Worm (Caenorhabditis elegans) whole organism, L2 larva: ENCODE data around the gene C05D12.4.

Experiments
- C34F6.9 ChIP-seq: fragments of 150-350 bp; optimal IDR thresholded peaks from 2 replicates; lab custom pipeline; 2014; ENCODE audit warnings: missing biosample characterization, missing genetic modification characterization
- F13H6.1 ChIP-seq: sonication (generic microtip); optimal IDR thresholded peaks from 2 replicates; lab custom pipeline; 2016; ENCODE audit warnings: missing genetic modification characterization, missing compliant biosample characterization
- Y55F3AM.14 ChIP-seq: fragments of 200-800 bp; sonication (Bioruptor generic); optimal IDR thresholded peaks from 2 replicates; lab custom pipeline; 2018; ENCODE audit warnings: mild to moderate bottlenecking, missing genetic modification characterization, missing compliant biosample characterization
- alr-1 ChIP-seq: fragments of 150-350 bp; optimal IDR thresholded peaks from 2 replicates; lab custom pipeline; 2014; ENCODE audit warnings: missing biosample characterization, missing genetic modification characterization
- aly-2 ChIP-seq: fragments of 150-350 bp; optimal IDR thresholded peaks from 2 replicates; lab custom pipeline; 2014; ENCODE audit warnings: missing biosample characterization, missing genetic modification characterization
- ama-1 ChIP-seq: fragments of 150-350 bp; optimal IDR thresholded peaks from 2 replicates; lab custom pipeline; 2018; ENCODE audit warnings: inconsistent platforms
- ceh-16 ChIP-seq: fragments of 150-350 bp; optimal IDR thresholded peaks from 2 replicates; lab custom pipeline; 2014; ENCODE audit warnings: missing biosample characterization, missing genetic modification characterization
- ceh-82 ChIP-seq: fragments of 150-350 bp; optimal IDR thresholded peaks from 2 replicates; lab custom pipeline; 2014; ENCODE audit warnings: missing biosample characterization, missing genetic modification characterization
- crh-2 ChIP-seq: sonication (generic microtip); optimal IDR thresholded peaks from 2 replicates; lab custom pipeline; 2017; ENCODE audit warnings: missing biosample characterization, missing genetic modification characterization
- dmd-4 ChIP-seq: sonication (generic microtip); optimal IDR thresholded peaks from 2 replicates; lab custom pipeline; 2017; ENCODE audit warnings: missing biosample characterization, missing genetic modification characterization
- elt-1 ChIP-seq: fragments of 150-350 bp; optimal IDR thresholded peaks from 2 replicates; lab custom pipeline; 2014; ENCODE audit warnings: missing biosample characterization, missing genetic modification characterization
- elt-3 ChIP-seq: sonication (generic microtip); optimal IDR thresholded peaks from 2 replicates; lab custom pipeline; 2017; ENCODE audit warnings: missing biosample characterization, missing genetic modification characterization
- fos-1 ChIP-seq: fragments of 150-350 bp; optimal IDR thresholded peaks from 2 replicates; lab custom pipeline; 2014; ENCODE audit warnings: missing biosample characterization, missing genetic modification characterization
- gmeb-1 ChIP-seq: fragments of 150-350 bp; optimal IDR thresholded peaks from 2 replicates; lab custom pipeline; 2014; ENCODE audit warnings: missing biosample characterization, missing genetic modification characterization
- lin-11 ChIP-seq: fragments of 150-350 bp; sonication (generic microtip); optimal IDR thresholded peaks from 2 replicates; lab custom pipeline; 2014; ENCODE audit warnings: missing biosample characterization, missing genetic modification characterization, inconsistent platforms, mixed read lengths
- lin-13 ChIP-seq: fragments of 150-350 bp; optimal IDR thresholded peaks from 2 replicates; lab custom pipeline; 2014; ENCODE audit warnings: missing biosample characterization, missing genetic modification reagents, missing genetic modification characterization
- lin-39 ChIP-seq: fragments of 150-350 bp; optimal IDR thresholded peaks from 2 replicates; lab custom pipeline; 2014; ENCODE audit warnings: missing biosample characterization, missing genetic modification reagents, missing genetic modification characterization
- lsy-2 ChIP-seq, 2 experiments: fragments of 150-350 bp in 1 of 2; sonication (generic microtip) in 1 of 2; optimal IDR thresholded peaks; 2 replicates each; lab custom pipeline; 2014 to 2017; ENCODE audit warnings: missing biosample characterization in 2 of 2, missing genetic modification characterization in 2 of 2
- mab-5 ChIP-seq: fragments of 150-350 bp; optimal IDR thresholded peaks from 2 replicates; lab custom pipeline; 2014; ENCODE audit warnings: missing biosample characterization, missing genetic modification characterization
- mbf-1 ChIP-seq: sonication (generic microtip); optimal IDR thresholded peaks from 2 replicates; lab custom pipeline; 2017; ENCODE audit warnings: missing biosample characterization, missing genetic modification characterization
- mdl-1 ChIP-seq, 2 experiments: fragments of 150-350 bp in 1 of 2; sonication (generic microtip) in 1 of 2; optimal IDR thresholded peaks; 2 replicates each; lab custom pipeline; 2017; ENCODE audit warnings: missing biosample characterization in 2 of 2, missing genetic modification characterization in 2 of 2
- nhr-10 ChIP-seq: sonication (generic microtip); optimal IDR thresholded peaks from 2 replicates; lab custom pipeline; 2017; ENCODE audit warnings: missing biosample characterization, missing genetic modification characterization
- nhr-11 ChIP-seq: fragments of 150-350 bp; optimal IDR thresholded peaks from 2 replicates; lab custom pipeline; 2014; ENCODE audit warnings: missing biosample characterization, missing genetic modification characterization
- nhr-12 ChIP-seq: fragments of 150-350 bp; optimal IDR thresholded peaks from 2 replicates; lab custom pipeline; 2014; ENCODE audit warnings: missing biosample characterization, missing genetic modification characterization
- nhr-129 ChIP-seq: fragments of 150-350 bp; optimal IDR thresholded peaks from 2 replicates; lab custom pipeline; 2014; ENCODE audit warnings: missing biosample characterization, missing genetic modification characterization
- nhr-237 ChIP-seq: fragments of 150-350 bp; optimal IDR thresholded peaks from 2 replicates; lab custom pipeline; 2014; ENCODE audit warnings: missing biosample characterization, missing genetic modification characterization
- nhr-25 ChIP-seq: fragments of 150-350 bp; sonication (generic microtip); optimal IDR thresholded peaks from 3 replicates; lab custom pipeline; 2014; ENCODE audit warnings: missing biosample characterization, missing genetic modification characterization
- nhr-6 ChIP-seq: fragments of 150-350 bp; optimal IDR thresholded peaks from 2 replicates; lab custom pipeline; 2014; ENCODE audit warnings: missing biosample characterization, missing genetic modification characterization
- nhr-77 ChIP-seq: fragments of 150-350 bp; optimal IDR thresholded peaks from 2 replicates; lab custom pipeline; 2014; ENCODE audit warnings: missing biosample characterization, missing genetic modification characterization
- skn-1 ChIP-seq: sonication (generic microtip); optimal IDR thresholded peaks from 2 replicates; lab custom pipeline; 2017; ENCODE audit warnings: missing biosample characterization, missing genetic modification characterization
- sma-3 ChIP-seq: sonication (generic microtip); optimal IDR thresholded peaks from 2 replicates; lab custom pipeline; 2016; ENCODE audit warnings: missing genetic modification reagents, missing genetic modification characterization, missing compliant biosample characterization
- sma-9 ChIP-seq, 2 experiments: fragments of 150-350 bp in 1 of 2; sonication (generic microtip) in 1 of 2; optimal IDR thresholded peaks; 2 replicates each; lab custom pipeline; 2014 to 2016; ENCODE audit warnings: missing genetic modification characterization in 2 of 2, mild to moderate bottlenecking in 1 of 2, missing biosample characterization in 1 of 2, missing compliant biosample characterization in 1 of 2, missing genetic modification reagents in 1 of 2, moderate library complexity in 1 of 2
- unc-39 ChIP-seq: fragments of 150-350 bp; optimal IDR thresholded peaks from 2 replicates; lab custom pipeline; 2014; ENCODE audit warnings: missing biosample characterization, missing genetic modification characterization
- unc-55 ChIP-seq: fragments of 150-350 bp; sonication (generic microtip); optimal IDR thresholded peaks from 3 replicates; lab custom pipeline; 2014; ENCODE audit warnings: missing biosample characterization, missing genetic modification reagents, missing genetic modification characterization
- unc-62 ChIP-seq: fragments of 150-350 bp; optimal IDR thresholded peaks from 2 replicates; lab custom pipeline; 2014; ENCODE audit warnings: missing biosample characterization, missing genetic modification reagents, missing genetic modification characterization
- zag-1 ChIP-seq: fragments of 150-350 bp; optimal IDR thresholded peaks from 2 replicates; lab custom pipeline; 2014; ENCODE audit warnings: missing biosample characterization, missing genetic modification characterization
- ztf-1 ChIP-seq: fragments of 200-800 bp; sonication (Bioruptor generic); conservative IDR thresholded peaks from 2 replicates; pipeline ENCODE4 v1.3.6; 2022; ENCODE audit warnings: missing genetic modification characterization, missing compliant biosample characterization
- ztf-11 ChIP-seq: sonication (generic microtip); optimal IDR thresholded peaks from 2 replicates; lab custom pipeline; 2017; ENCODE audit warnings: missing biosample characterization, missing genetic modification characterization
- ztf-4 ChIP-seq: fragments of 150-350 bp; optimal IDR thresholded peaks from 2 replicates; lab custom pipeline; 2014; ENCODE audit warnings: missing biosample characterization, missing genetic modification characterization

C05D12.4 gene

DNA sequence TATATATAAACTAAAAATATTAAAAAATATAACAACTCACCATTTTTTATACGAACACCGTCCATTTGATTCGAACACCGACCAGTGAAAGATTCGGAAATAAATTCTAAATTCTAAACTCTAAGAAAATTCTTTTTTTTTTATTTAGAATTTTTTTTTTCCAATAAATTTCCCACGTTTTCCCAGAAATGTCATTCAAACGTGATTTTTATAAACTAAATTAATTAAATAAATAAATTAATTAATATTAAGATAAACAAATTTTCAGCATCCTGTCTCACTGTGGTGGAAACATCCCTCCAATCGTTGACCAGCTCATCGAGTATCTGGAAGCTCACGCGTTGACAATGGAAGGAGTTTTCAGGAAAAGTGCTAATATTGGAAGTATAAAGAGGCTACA, 35.9 kb downstream of the C05D12.4 start, which contains the start of gene klp-17:
Gene klp-17, minus strand, starts transcription at position 101 of the 400 bp plus-strand sequence.
- TF ChIP-seq unc-39 (no peak), nhr-25 (tag; lab: Kevin White, UChicago) (no peak), F13H6.1 (tag; lab: Kevin White, UChicago) (no peak), zag-1 (tag; lab: Kevin White, UChicago) (no peak), nhr-11 (no peak), mdl-1 (tag; optimal IDR thresholded peaks at IDR 0.05; lab: Kevin White, UChicago) (no peak), unc-62 (GFP tag; lab: Kevin White, UChicago) (no peak), lin-13 (GFP tag; lab: Kevin White, UChicago) (no peak), ztf-4 (tag; lab: Kevin White, UChicago) (no peak), Y55F3AM.14 (GFP tag; lab: Kevin White, UChicago) (no peak), lin-39 (tag; lab: Kevin White, UChicago) (no peak), mab-5 (tag; lab: Kevin White, UChicago) (no peak), ceh-16 (tag; lab: Kevin White, UChicago) (no peak)

DNA sequence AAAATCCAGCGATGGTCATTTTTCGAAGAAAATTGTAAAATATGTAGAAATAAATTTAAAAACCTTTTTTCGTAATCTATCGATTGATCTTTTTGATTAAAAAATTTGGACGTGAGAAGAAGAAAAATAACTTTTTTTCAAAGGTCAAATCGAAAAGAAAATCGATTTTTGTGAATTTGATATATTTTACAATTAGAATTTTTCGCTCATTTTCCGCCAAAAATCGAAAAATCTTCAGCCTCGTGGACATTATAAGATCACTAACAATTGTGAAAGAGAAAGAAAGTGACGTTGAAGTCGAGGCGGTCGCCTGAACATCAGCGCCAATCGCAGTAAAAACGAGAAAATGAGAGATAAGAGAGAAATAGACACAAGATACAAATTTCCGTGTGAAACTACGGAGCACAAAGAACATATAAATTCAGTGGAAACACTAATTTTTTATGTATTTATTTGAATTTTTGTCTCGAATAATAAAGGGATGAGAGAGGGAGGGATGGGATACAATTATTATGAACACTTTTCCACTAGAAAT, 38.0 kb downstream of the C05D12.4 start, which contains the start of gene cisd-1:
Gene cisd-1, minus strand, starts transcription at position 51 of the 535 bp plus-strand sequence.
- TF ChIP-seq ceh-16 (tag; lab: Kevin White, UChicago) (no peak), ztf-4 (tag; lab: Kevin White, UChicago) (no peak), lin-39 (tag; lab: Kevin White, UChicago) (no peak), lin-11 (tag; lab: Kevin White, UChicago) (no peak), aly-2 (tag; lab: Kevin White, UChicago) (no peak), lin-13 (GFP tag; lab: Kevin White, UChicago) (no peak), Y55F3AM.14 (GFP tag; lab: Kevin White, UChicago) (no peak), unc-39 (no peak), ceh-82 (tag; lab: Kevin White, UChicago) (no peak), crh-2 (peak; percentile 40), fos-1 (tag; lab: Kevin White, UChicago) (peak; percentile 58), C34F6.9 (peak; percentile 21), dmd-4 (tag; lab: Kevin White, UChicago) (no peak), mbf-1 (tag; lab: Kevin White, UChicago) (no peak), nhr-237 (tag; lab: Kevin White, UChicago) (no peak), nhr-6 (no peak), skn-1 (tag; lab: Kevin White, UChicago) (no peak), nhr-10 (no peak), unc-55 (GFP tag; lab: Kevin White, UChicago) (no peak), nhr-12 (tag; lab: Kevin White, UChicago) (no peak), mab-5 (tag; lab: Kevin White, UChicago) (no peak), sma-9 (GFP tag; optimal IDR thresholded peaks at IDR 0.05; lab: Kevin White, UChicago) (peak; percentile 17), sma-9 (tag; optimal IDR thresholded peaks at IDR 0.05; lab: Kevin White, UChicago) (no peak), ama-1 (lab: Kevin White, UChicago) (no peak), mdl-1 (tag; optimal IDR thresholded peaks at IDR 0.05; lab: Kevin White, UChicago) (no peak), F13H6.1 (tag; lab: Kevin White, UChicago) (no peak), nhr-129 (no peak), nhr-11 (no peak), lsy-2 (tag; optimal IDR thresholded peaks at IDR 0.05; lab: Kevin White, UChicago) (peak in 1 of 2 experiments; percentile 14), ztf-11 (tag; lab: Kevin White, UChicago) (no peak), sma-3 (GFP tag; lab: Kevin White, UChicago) (no peak), gmeb-1 (no peak), nhr-77 (no peak)

DNA sequence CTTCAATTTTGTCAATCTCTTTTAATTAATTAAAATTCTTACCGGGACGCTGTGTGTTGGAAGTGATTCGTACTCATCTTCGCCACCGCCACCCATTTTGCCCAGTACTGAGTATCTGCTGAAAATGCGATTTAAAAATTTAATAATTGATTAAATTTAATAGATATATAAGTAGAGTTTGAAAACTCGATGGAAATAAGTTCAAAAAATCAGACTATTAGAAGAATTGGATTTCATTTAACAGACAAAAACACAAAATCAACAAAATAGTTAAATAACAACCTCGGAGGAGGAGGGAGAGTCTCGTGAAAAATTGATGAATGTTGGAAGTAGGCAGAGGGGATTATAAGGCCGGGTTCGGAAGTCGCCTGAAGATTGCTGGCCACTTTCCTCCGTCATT, 40.2 kb downstream of the C05D12.4 start, which contains the start of gene mfn-1:
Gene mfn-1, minus strand, starts transcription at position 101 of the 400 bp plus-strand sequence.
- TF ChIP-seq sma-9 (GFP tag; optimal IDR thresholded peaks at IDR 0.05; lab: Kevin White, UChicago) (no peak), sma-9 (tag; optimal IDR thresholded peaks at IDR 0.05; lab: Kevin White, UChicago) (no peak), lin-13 (GFP tag; lab: Kevin White, UChicago) (no peak), mab-5 (tag; lab: Kevin White, UChicago) (no peak), nhr-237 (tag; lab: Kevin White, UChicago) (no peak), nhr-12 (tag; lab: Kevin White, UChicago) (no peak), nhr-10 (no peak), elt-3 (tag; lab: Kevin White, UChicago) (no peak), alr-1 (tag; lab: Kevin White, UChicago) (no peak), ceh-16 (tag; lab: Kevin White, UChicago) (no peak), ztf-1 (GFP tag; lab: Robert Waterston, UW) (no peak), elt-1 (tag; lab: Kevin White, UChicago) (no peak), dmd-4 (tag; lab: Kevin White, UChicago) (no peak)
